Fruit fly (Drosophila melanogaster) whole organism, prepupa: ENCODE data around the gene Ir68a.

Experiments used
- CG10631 ChIP-seq: fragments of 200-800 bp; sonication (Bioruptor generic); optimal IDR thresholded peaks from 2 replicates; lab custom pipeline; 2016; ENCODE audit warnings: missing biosample characterization, missing genetic modification characterization
- CG10669 ChIP-seq: fragments of 200-800 bp; sonication (Bioruptor generic); optimal IDR thresholded peaks from 3 replicates; lab custom pipeline; 2018; ENCODE audit warnings: missing biosample characterization, mild to moderate bottlenecking, missing genetic modification characterization, moderate library complexity
- CG11294 ChIP-seq: fragments of 200-800 bp; sonication (Bioruptor generic); IDR thresholded peaks from 2 replicates; pipeline ENCODE4 v1.3.6; 2022; ENCODE audit warnings: missing biosample characterization, missing genetic modification characterization
- CG11762 ChIP-seq: fragments of 200-800 bp; sonication (Bioruptor generic); optimal IDR thresholded peaks from 3 replicates; lab custom pipeline; 2016; ENCODE audit warnings: missing biosample characterization, missing genetic modification characterization; ENCODE audit not compliant: insufficient read depth
- CG11902 ChIP-seq: fragments of 200-800 bp; sonication (Bioruptor generic); optimal IDR thresholded peaks from 3 replicates; lab custom pipeline; 2016; ENCODE audit warnings: missing biosample characterization, missing genetic modification characterization
- CG15336 ChIP-seq: fragments of 200-800 bp; sonication (Bioruptor generic); IDR thresholded peaks from 2 replicates; pipeline ENCODE4 v1.3.6; 2022; ENCODE audit warnings: missing biosample characterization, missing genetic modification characterization
- CG1621 ChIP-seq: fragments of 200-800 bp; sonication (Bioruptor generic); optimal IDR thresholded peaks from 3 replicates; lab custom pipeline; 2018; ENCODE audit warnings: missing biosample characterization, mild to moderate bottlenecking, missing genetic modification characterization
- CG16779 ChIP-seq: fragments of 200-800 bp; sonication (Bioruptor generic); optimal IDR thresholded peaks from 3 replicates; lab custom pipeline; 2017; ENCODE audit warnings: missing biosample characterization, mild to moderate bottlenecking, missing genetic modification characterization
- CG3032 ChIP-seq: fragments of 200-800 bp; optimal IDR thresholded peaks from 2 replicates; lab custom pipeline; 2019; ENCODE audit warnings: missing biosample characterization, mild to moderate bottlenecking, missing genetic modification characterization, moderate library complexity
- CG32006 ChIP-seq: fragments of 200-800 bp; sonication (Bioruptor generic); optimal IDR thresholded peaks from 3 replicates; lab custom pipeline; 2017; ENCODE audit warnings: missing biosample characterization, mild to moderate bottlenecking, missing genetic modification characterization
- CG34406 ChIP-seq: fragments of 200-800 bp; sonication (Bioruptor generic); optimal IDR thresholded peaks from 3 replicates; lab custom pipeline; 2016; ENCODE audit warnings: missing biosample characterization, missing genetic modification characterization
- CG3919 ChIP-seq: fragments of 200-800 bp; sonication (Bioruptor generic); optimal IDR thresholded peaks from 3 replicates; lab custom pipeline; 2016; ENCODE audit warnings: missing biosample characterization, missing genetic modification characterization
- CG4318 ChIP-seq: fragments of 200-800 bp; sonication (Bioruptor generic); optimal IDR thresholded peaks from 3 replicates; lab custom pipeline; 2017; ENCODE audit warnings: missing biosample characterization, mild to moderate bottlenecking, missing genetic modification characterization
- CG6163 ChIP-seq: fragments of 200-800 bp; sonication (Bioruptor generic); IDR thresholded peaks from 3 replicates; pipeline ENCODE4 v1.3.6; 2022; ENCODE audit warnings: missing biosample characterization, missing genetic modification characterization
- CG6276 ChIP-seq: fragments of 200-800 bp; sonication (Bioruptor generic); optimal IDR thresholded peaks from 2 replicates; lab custom pipeline; 2017; ENCODE audit warnings: missing biosample characterization, mild to moderate bottlenecking, missing genetic modification characterization
- CG6792 ChIP-seq: fragments of 200-800 bp; sonication (Bioruptor generic); optimal IDR thresholded peaks from 3 replicates; lab custom pipeline; 2016; ENCODE audit warnings: missing biosample characterization, missing genetic modification characterization
- CG6808 ChIP-seq: fragments of 200-800 bp; sonication (Bioruptor generic); optimal IDR thresholded peaks from 3 replicates; lab custom pipeline; 2017; ENCODE audit warnings: missing biosample characterization, missing genetic modification characterization, mild to moderate bottlenecking, moderate library complexity, missing genetic modification reagents
- CG6854 ChIP-seq: fragments of 200-800 bp; sonication (Bioruptor generic); optimal IDR thresholded peaks from 2 replicates; lab custom pipeline; 2017; ENCODE audit warnings: missing biosample characterization, mild to moderate bottlenecking, missing genetic modification characterization
- CG7368 ChIP-seq: fragments of 200-800 bp; sonication (Bioruptor generic); optimal IDR thresholded peaks from 3 replicates; lab custom pipeline; 2016; ENCODE audit warnings: missing biosample characterization, missing genetic modification characterization
- CG8119 ChIP-seq: fragments of 200-800 bp; sonication (Bioruptor generic); IDR thresholded peaks from 3 replicates; pipeline ENCODE4 v1.3.6; 2022; ENCODE audit warnings: missing biosample characterization, missing genetic modification characterization
- CG8632 ChIP-seq: fragments of 200-800 bp; sonication (Bioruptor generic); optimal IDR thresholded peaks from 3 replicates; lab custom pipeline; 2016; ENCODE audit warnings: missing biosample characterization, missing genetic modification characterization
- CG9139 ChIP-seq: fragments of 200-800 bp; sonication (Bioruptor generic); optimal IDR thresholded peaks from 3 replicates; lab custom pipeline; 2017; ENCODE audit warnings: missing biosample characterization, mild to moderate bottlenecking, missing genetic modification characterization
- Eip75B ChIP-seq: fragments of 200-800 bp; sonication (Bioruptor generic); optimal IDR thresholded peaks from 3 replicates; lab custom pipeline; 2016; ENCODE audit warnings: missing biosample characterization, missing genetic modification characterization
- Eip78C ChIP-seq: fragments of 200-800 bp; sonication (Bioruptor generic); peaks from one replicate; lab custom pipeline; 2016; ENCODE audit warnings: missing biosample characterization, missing genetic modification characterization
- Eip93F ChIP-seq: fragments of 200-800 bp; sonication (Bioruptor generic); optimal IDR thresholded peaks from 2 replicates; lab custom pipeline; 2016; ENCODE audit warnings: missing biosample characterization, mild to moderate bottlenecking, missing genetic modification characterization
- Ets96B ChIP-seq: fragments of 200-800 bp; optimal IDR thresholded peaks from 2 replicates; lab custom pipeline; 2019; ENCODE audit warnings: missing biosample characterization, mild to moderate bottlenecking, missing genetic modification characterization, moderate library complexity
- Gug ChIP-seq: fragments of 200-800 bp; sonication (Bioruptor generic); IDR thresholded peaks from 2 replicates; pipeline ENCODE4 v1.3.6; 2022; ENCODE audit warnings: missing biosample characterization, missing genetic modification characterization
- Hr38 ChIP-seq: sonication (Bioruptor generic); optimal IDR thresholded peaks from 2 replicates; lab custom pipeline; 2016; ENCODE audit warnings: missing biosample characterization, missing genetic modification characterization
- Hr4 ChIP-seq: fragments of 200-800 bp; sonication (Bioruptor generic); optimal IDR thresholded peaks from 3 replicates; lab custom pipeline; 2016; ENCODE audit warnings: missing biosample characterization, missing genetic modification characterization
- Met ChIP-seq: fragments of 200-800 bp; sonication (Bioruptor generic); optimal IDR thresholded peaks from 3 replicates; lab custom pipeline; 2016; ENCODE audit warnings: missing biosample characterization, missing genetic modification characterization
- OdsH ChIP-seq: fragments of 200-800 bp; sonication (Bioruptor generic); optimal IDR thresholded peaks from 3 replicates; lab custom pipeline; 2016; ENCODE audit warnings: missing biosample characterization, missing genetic modification characterization
- Smox ChIP-seq: fragments of 200-800 bp; sonication (Bioruptor generic); optimal IDR thresholded peaks from 3 replicates; lab custom pipeline; 2016; ENCODE audit warnings: missing biosample characterization, missing genetic modification characterization
- Sox102F ChIP-seq: fragments of 200-800 bp; sonication (Bioruptor generic); optimal IDR thresholded peaks from 2 replicates; lab custom pipeline; 2016; ENCODE audit warnings: missing biosample characterization, mild to moderate bottlenecking, missing genetic modification characterization
- Sox14 ChIP-seq: fragments of 200-800 bp; sonication (Bioruptor generic); optimal IDR thresholded peaks from 3 replicates; lab custom pipeline; 2016; ENCODE audit warnings: missing biosample characterization, missing genetic modification characterization
- Sox15 ChIP-seq: fragments of 200-800 bp; sonication (Bioruptor generic); optimal IDR thresholded peaks from 3 replicates; lab custom pipeline; 2016; ENCODE audit warnings: missing biosample characterization, missing genetic modification characterization
- achi ChIP-seq: fragments of 200-800 bp; sonication (Bioruptor generic); optimal IDR thresholded peaks from 3 replicates; lab custom pipeline; 2016; ENCODE audit warnings: missing biosample characterization, missing genetic modification characterization
- acj6 ChIP-seq: fragments of 200-800 bp; sonication (Bioruptor generic); optimal IDR thresholded peaks from 3 replicates; lab custom pipeline; 2016; ENCODE audit warnings: missing biosample characterization, missing genetic modification characterization
- dac ChIP-seq: fragments of 200-800 bp; sonication (Bioruptor generic); optimal IDR thresholded peaks from 2 replicates; lab custom pipeline; 2017; ENCODE audit warnings: missing biosample characterization, mild to moderate bottlenecking, missing genetic modification characterization
- dsx ChIP-seq: fragments of 200-800 bp; optimal IDR thresholded peaks from 3 replicates; lab custom pipeline; 2019; ENCODE audit warnings: missing biosample characterization, mild to moderate bottlenecking, missing genetic modification characterization, moderate library complexity; ENCODE audit not compliant: poor library complexity, severe bottlenecking
- eg ChIP-seq: fragments of 200-800 bp; sonication (Bioruptor generic); IDR thresholded peaks from 3 replicates; pipeline ENCODE4 v1.3.6; 2022; ENCODE audit warnings: missing biosample characterization, missing genetic modification characterization
- esn ChIP-seq: fragments of 200-800 bp; sonication (Bioruptor generic); optimal IDR thresholded peaks from 2 replicates; lab custom pipeline; 2016; ENCODE audit warnings: missing biosample characterization, mild to moderate bottlenecking, missing genetic modification characterization, moderate library complexity
- fd85E ChIP-seq: fragments of 200-800 bp; sonication (Bioruptor generic); optimal IDR thresholded peaks from 3 replicates; lab custom pipeline; 2016; ENCODE audit warnings: missing biosample characterization, missing genetic modification characterization
- pdm3 ChIP-seq: fragments of 200-800 bp; sonication (Bioruptor generic); optimal IDR thresholded peaks from 3 replicates; lab custom pipeline; 2016; ENCODE audit warnings: missing biosample characterization, missing genetic modification characterization
- salr ChIP-seq, 2 experiments: fragments of 200-800 bp; sonication (Bioruptor generic); optimal IDR thresholded peaks; 3 replicates each; lab custom pipeline; 2016 to 2018; ENCODE audit warnings: missing biosample characterization in 2 of 2, missing genetic modification characterization in 2 of 2, mild to moderate bottlenecking in 1 of 2
- ss ChIP-seq, 2 experiments: fragments of 200-800 bp; sonication (Bioruptor generic); optimal IDR thresholded peaks; 2 replicates in 1 of 2; 3 replicates in 1 of 2; lab custom pipeline; 2017 to 2018; ENCODE audit warnings: mild to moderate bottlenecking in 2 of 2, missing biosample characterization in 2 of 2, missing genetic modification characterization in 2 of 2, moderate library complexity in 1 of 2
- topi ChIP-seq: fragments of 200-800 bp; sonication (Bioruptor generic); optimal IDR thresholded peaks from 3 replicates; lab custom pipeline; 2016; ENCODE audit warnings: missing biosample characterization, missing genetic modification characterization
- vri ChIP-seq: fragments of 200-800 bp; sonication (Bioruptor generic); optimal IDR thresholded peaks from 3 replicates; lab custom pipeline; 2016; ENCODE audit warnings: missing biosample characterization, mild to moderate bottlenecking, missing genetic modification characterization

The Ir68a gene

DNA sequence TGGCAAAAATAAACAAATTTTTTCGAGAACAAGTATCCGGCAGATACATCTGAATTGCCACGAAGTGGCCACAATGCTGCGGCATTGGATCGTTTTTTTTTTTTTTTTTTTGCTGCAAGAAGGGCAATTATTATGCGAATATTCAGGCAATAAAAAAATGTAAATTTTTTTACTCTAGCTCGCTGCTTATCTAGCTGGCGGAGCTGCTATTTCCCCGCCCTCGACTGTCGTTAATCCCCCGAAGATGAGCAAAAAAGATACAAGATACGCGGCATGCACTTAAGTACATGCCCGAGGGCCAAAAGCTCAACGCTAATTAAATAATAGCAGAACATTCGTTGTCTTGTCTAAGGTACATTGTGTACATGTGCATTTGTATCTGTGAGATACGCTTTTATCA lies 26.1 kb upstream of the Ir68a start (continued):
- TF ChIP-seq CG6808 (GFP tag; lab: Kevin White, UChicago) (no peak), Eip93F (GFP tag; lab: Kevin White, UChicago) (no peak), CG11762 (GFP tag; lab: Kevin White, UChicago) (peak; percentile 38), CG16779 (tag; lab: Kevin White, UChicago) (no peak), CG11294 (GFP tag; lab: Robert Waterston, UW) (no peak), topi (GFP tag; lab: Kevin White, UChicago) (peak; percentile 41), CG8119 (GFP tag; lab: Robert Waterston, UW) (0 out of 3 replicates have a peak, but pooled peaks have one; percentile 15), CG3919 (GFP tag; lab: Kevin White, UChicago) (peak; percentile 34), CG6792 (GFP tag; lab: Kevin White, UChicago) (no peak), CG4318 (GFP tag; lab: Kevin White, UChicago) (no peak), ss (GFP tag; optimal IDR thresholded peaks at IDR 0.05; lab: Kevin White, UChicago) (no peak), CG34406 (GFP tag; lab: Kevin White, UChicago) (no peak), dac (GFP tag; lab: Kevin White, UChicago) (no peak), achi (GFP tag; lab: Kevin White, UChicago) (no peak), CG10669 (GFP tag; lab: Kevin White, UChicago) (no peak), Ets96B (no peak), CG10631 (GFP tag; lab: Kevin White, UChicago) (peak; percentile 30), CG32006 (no peak), eg (GFP tag; lab: Robert Waterston, UW) (no peak), Gug (GFP tag; lab: Robert Waterston, UW) (peak; percentile 33; the same call in 1 of the 2 replicates), CG6854 (GFP tag; lab: Kevin White, UChicago) (no peak), Sox15 (GFP tag; lab: Kevin White, UChicago) (no peak), fd85E (GFP tag; lab: Kevin White, UChicago) (no peak), CG7368 (no peak), CG9139 (GFP tag; lab: Kevin White, UChicago) (no peak)

DNA sequence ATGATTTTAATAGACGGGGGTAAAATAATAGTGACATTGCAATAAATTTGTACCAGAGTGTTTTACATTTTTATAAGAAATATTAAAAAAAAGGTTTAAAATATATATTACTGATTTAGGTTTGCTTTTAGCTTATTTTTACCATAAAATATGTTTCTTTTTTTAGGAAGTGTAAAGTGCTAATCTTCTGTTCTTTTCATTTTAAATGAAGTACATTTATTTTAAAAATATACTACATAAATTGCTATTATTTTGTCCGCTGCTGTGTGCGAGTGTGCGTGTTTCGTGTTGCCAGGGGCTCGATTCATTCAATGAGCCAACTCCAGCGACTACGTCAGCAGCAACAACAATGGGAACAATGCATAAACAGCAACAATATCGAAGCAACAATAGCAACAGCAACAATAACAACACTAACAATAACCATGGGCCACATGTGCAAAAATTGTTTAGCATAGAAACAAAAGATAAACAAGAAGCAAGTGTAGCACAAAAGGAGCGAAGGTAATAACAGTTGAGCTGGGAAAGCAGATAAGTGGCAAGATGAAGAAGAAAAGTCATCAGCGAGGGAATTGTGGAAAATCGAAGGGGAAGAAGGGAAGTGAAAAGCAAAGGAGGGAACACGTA lies 25.6 kb upstream of the Ir68a start:
- peak; percentile 48 for TF ChIP-seq vri
- TF ChIP-seq esn (GFP tag; lab: Kevin White, UChicago): peak; percentile 78
- TF ChIP-seq CG11762 (GFP tag; lab: Kevin White, UChicago): peak; percentile 76
- peak; percentile 32 to 72 for TF ChIP-seq salr (GFP tag; optimal IDR thresholded peaks at IDR 0.05; lab: Kevin White, UChicago)
- TF ChIP-seq Smox (GFP tag; lab: Kevin White, UChicago): peak; percentile 76
- peak; percentile 91 for TF ChIP-seq acj6 (GFP tag; lab: Kevin White, UChicago)
- peak; percentile 73 for TF ChIP-seq Hr4
- TF ChIP-seq CG6163 (GFP tag; lab: Robert Waterston, UW): peak; percentile 89
- peak; percentile 78 for TF ChIP-seq CG11294 (GFP tag; lab: Robert Waterston, UW)
- TF ChIP-seq CG8632 (GFP tag; lab: Kevin White, UChicago): peak; percentile 94
- TF ChIP-seq ss (GFP tag; optimal IDR thresholded peaks at IDR 0.05; lab: Kevin White, UChicago): peak; percentile 96 to 97
- TF ChIP-seq Ets96B: peak; percentile 95
- TF ChIP-seq fd85E (GFP tag; lab: Kevin White, UChicago): peak; percentile 49
- peak; percentile 87 for TF ChIP-seq CG4318 (GFP tag; lab: Kevin White, UChicago)
- no peak for TF ChIP-seq Hr38 (GFP tag; lab: Kevin White, UChicago)
- peak; percentile 90 for TF ChIP-seq OdsH (GFP tag; lab: Kevin White, UChicago)
- TF ChIP-seq CG34406 (GFP tag; lab: Kevin White, UChicago): peak; percentile 96
- peak; percentile 84 for TF ChIP-seq CG11902 (GFP tag; lab: Kevin White, UChicago)
- peak; percentile 70 for TF ChIP-seq CG1621 (tag; lab: Kevin White, UChicago)
- TF ChIP-seq CG9139 (GFP tag; lab: Kevin White, UChicago): peak; percentile 95
- TF ChIP-seq Met (GFP tag; lab: Kevin White, UChicago): peak; percentile 80
- peak; percentile 93 for TF ChIP-seq CG6808 (GFP tag; lab: Kevin White, UChicago)
- peak; percentile 96 for TF ChIP-seq CG8119 (GFP tag; lab: Robert Waterston, UW)
- peak; percentile 95 for TF ChIP-seq CG15336
- peak; percentile 77 for TF ChIP-seq Sox102F
- peak; percentile 47 for TF ChIP-seq Eip75B (GFP tag; lab: Kevin White, UChicago)
- peak; percentile 97 for TF ChIP-seq CG3032 (tag; lab: Kevin White, UChicago)
- TF ChIP-seq dsx: peak; percentile 96
- peak; percentile 87 for TF ChIP-seq CG6276 (GFP tag; lab: Kevin White, UChicago)
- peak; percentile 54 for TF ChIP-seq Sox14 (GFP tag; lab: Kevin White, UChicago)
- TF ChIP-seq achi (GFP tag; lab: Kevin White, UChicago): peak; percentile 91
- TF ChIP-seq pdm3 (GFP tag; lab: Kevin White, UChicago): peak; percentile 79
- TF ChIP-seq Eip78C (GFP tag; lab: Kevin White, UChicago): peak; percentile 97
- TF ChIP-seq eg (GFP tag; lab: Robert Waterston, UW): peak; percentile 89
